Fruit fly (Drosophila melanogaster) whole organism, prepupa: Measurements from ENCODE around the gene pps.

Experiments used
- Blimp-1 ChIP-seq: fragments of 200-800 bp; sonication (Bioruptor generic); optimal IDR thresholded peaks from 3 replicates; lab custom pipeline; 2017; ENCODE audit warnings: missing biosample characterization, missing genetic modification characterization, mild to moderate bottlenecking, moderate library complexity, missing genetic modification reagents
- CG10669 ChIP-seq: fragments of 200-800 bp; sonication (Bioruptor generic); optimal IDR thresholded peaks from 3 replicates; lab custom pipeline; 2018; ENCODE audit warnings: missing biosample characterization, mild to moderate bottlenecking, missing genetic modification characterization, moderate library complexity
- CG11294 ChIP-seq: fragments of 200-800 bp; sonication (Bioruptor generic); IDR thresholded peaks from 2 replicates; pipeline ENCODE4 v1.3.6; 2022; ENCODE audit warnings: missing biosample characterization, missing genetic modification characterization
- CG11762 ChIP-seq: fragments of 200-800 bp; sonication (Bioruptor generic); optimal IDR thresholded peaks from 3 replicates; lab custom pipeline; 2016; ENCODE audit warnings: missing biosample characterization, missing genetic modification characterization; ENCODE audit not compliant: insufficient read depth
- CG11902 ChIP-seq: fragments of 200-800 bp; sonication (Bioruptor generic); optimal IDR thresholded peaks from 3 replicates; lab custom pipeline; 2016; ENCODE audit warnings: missing biosample characterization, missing genetic modification characterization
- CG15336 ChIP-seq: fragments of 200-800 bp; sonication (Bioruptor generic); IDR thresholded peaks from 2 replicates; pipeline ENCODE4 v1.3.6; 2022; ENCODE audit warnings: missing biosample characterization, missing genetic modification characterization
- CG3032 ChIP-seq: fragments of 200-800 bp; optimal IDR thresholded peaks from 2 replicates; lab custom pipeline; 2019; ENCODE audit warnings: missing biosample characterization, mild to moderate bottlenecking, missing genetic modification characterization, moderate library complexity
- CG31627 ChIP-seq: fragments of 200-800 bp; sonication (Bioruptor generic); optimal IDR thresholded peaks from 3 replicates; lab custom pipeline; 2016; ENCODE audit warnings: missing biosample characterization, missing genetic modification characterization
- CG32006 ChIP-seq: fragments of 200-800 bp; sonication (Bioruptor generic); optimal IDR thresholded peaks from 3 replicates; lab custom pipeline; 2017; ENCODE audit warnings: missing biosample characterization, mild to moderate bottlenecking, missing genetic modification characterization
- CG3919 ChIP-seq: fragments of 200-800 bp; sonication (Bioruptor generic); optimal IDR thresholded peaks from 3 replicates; lab custom pipeline; 2016; ENCODE audit warnings: missing biosample characterization, missing genetic modification characterization
- CG4318 ChIP-seq: fragments of 200-800 bp; sonication (Bioruptor generic); optimal IDR thresholded peaks from 3 replicates; lab custom pipeline; 2017; ENCODE audit warnings: missing biosample characterization, mild to moderate bottlenecking, missing genetic modification characterization
- CG6163 ChIP-seq: fragments of 200-800 bp; sonication (Bioruptor generic); IDR thresholded peaks from 3 replicates; pipeline ENCODE4 v1.3.6; 2022; ENCODE audit warnings: missing biosample characterization, missing genetic modification characterization
- CG6808 ChIP-seq: fragments of 200-800 bp; sonication (Bioruptor generic); optimal IDR thresholded peaks from 3 replicates; lab custom pipeline; 2017; ENCODE audit warnings: missing biosample characterization, missing genetic modification characterization, mild to moderate bottlenecking, moderate library complexity, missing genetic modification reagents
- CG6854 ChIP-seq: fragments of 200-800 bp; sonication (Bioruptor generic); optimal IDR thresholded peaks from 2 replicates; lab custom pipeline; 2017; ENCODE audit warnings: missing biosample characterization, mild to moderate bottlenecking, missing genetic modification characterization
- CG8119 ChIP-seq: fragments of 200-800 bp; sonication (Bioruptor generic); IDR thresholded peaks from 3 replicates; pipeline ENCODE4 v1.3.6; 2022; ENCODE audit warnings: missing biosample characterization, missing genetic modification characterization
- CG8319 ChIP-seq: fragments of 200-800 bp; sonication (Bioruptor generic); optimal IDR thresholded peaks from 3 replicates; lab custom pipeline; 2016; ENCODE audit warnings: missing biosample characterization, missing genetic modification characterization
- CG8632 ChIP-seq: fragments of 200-800 bp; sonication (Bioruptor generic); optimal IDR thresholded peaks from 3 replicates; lab custom pipeline; 2016; ENCODE audit warnings: missing biosample characterization, missing genetic modification characterization
- Eip75B ChIP-seq: fragments of 200-800 bp; sonication (Bioruptor generic); optimal IDR thresholded peaks from 3 replicates; lab custom pipeline; 2016; ENCODE audit warnings: missing biosample characterization, missing genetic modification characterization
- Eip78C ChIP-seq: fragments of 200-800 bp; sonication (Bioruptor generic); peaks from one replicate; lab custom pipeline; 2016; ENCODE audit warnings: missing biosample characterization, missing genetic modification characterization
- Ets21C ChIP-seq: fragments of 200-800 bp; sonication (Bioruptor generic); optimal IDR thresholded peaks from 3 replicates; lab custom pipeline; 2016; ENCODE audit warnings: missing biosample characterization, missing genetic modification characterization
- Ets96B ChIP-seq: fragments of 200-800 bp; optimal IDR thresholded peaks from 2 replicates; lab custom pipeline; 2019; ENCODE audit warnings: missing biosample characterization, mild to moderate bottlenecking, missing genetic modification characterization, moderate library complexity
- Gug ChIP-seq: fragments of 200-800 bp; sonication (Bioruptor generic); IDR thresholded peaks from 2 replicates; pipeline ENCODE4 v1.3.6; 2022; ENCODE audit warnings: missing biosample characterization, missing genetic modification characterization
- Met ChIP-seq: fragments of 200-800 bp; sonication (Bioruptor generic); optimal IDR thresholded peaks from 3 replicates; lab custom pipeline; 2016; ENCODE audit warnings: missing biosample characterization, missing genetic modification characterization
- OdsH ChIP-seq: fragments of 200-800 bp; sonication (Bioruptor generic); optimal IDR thresholded peaks from 3 replicates; lab custom pipeline; 2016; ENCODE audit warnings: missing biosample characterization, missing genetic modification characterization
- achi ChIP-seq: fragments of 200-800 bp; sonication (Bioruptor generic); optimal IDR thresholded peaks from 3 replicates; lab custom pipeline; 2016; ENCODE audit warnings: missing biosample characterization, missing genetic modification characterization
- cyc ChIP-seq: fragments of 200-800 bp; sonication (Bioruptor generic); optimal IDR thresholded peaks from 3 replicates; lab custom pipeline; 2016; ENCODE audit warnings: missing biosample characterization, missing genetic modification characterization
- dac ChIP-seq: fragments of 200-800 bp; sonication (Bioruptor generic); optimal IDR thresholded peaks from 2 replicates; lab custom pipeline; 2017; ENCODE audit warnings: missing biosample characterization, mild to moderate bottlenecking, missing genetic modification characterization
- dsx ChIP-seq: fragments of 200-800 bp; optimal IDR thresholded peaks from 3 replicates; lab custom pipeline; 2019; ENCODE audit warnings: missing biosample characterization, mild to moderate bottlenecking, missing genetic modification characterization, moderate library complexity; ENCODE audit not compliant: poor library complexity, severe bottlenecking
- eg ChIP-seq: fragments of 200-800 bp; sonication (Bioruptor generic); IDR thresholded peaks from 3 replicates; pipeline ENCODE4 v1.3.6; 2022; ENCODE audit warnings: missing biosample characterization, missing genetic modification characterization
- esn ChIP-seq: fragments of 200-800 bp; sonication (Bioruptor generic); optimal IDR thresholded peaks from 2 replicates; lab custom pipeline; 2016; ENCODE audit warnings: missing biosample characterization, mild to moderate bottlenecking, missing genetic modification characterization, moderate library complexity
- fd85E ChIP-seq: fragments of 200-800 bp; sonication (Bioruptor generic); optimal IDR thresholded peaks from 3 replicates; lab custom pipeline; 2016; ENCODE audit warnings: missing biosample characterization, missing genetic modification characterization
- fkh ChIP-seq: fragments of 200-800 bp; sonication (Bioruptor generic); optimal IDR thresholded peaks from 3 replicates; lab custom pipeline; 2017; ENCODE audit warnings: missing biosample characterization, mild to moderate bottlenecking, missing genetic modification characterization, moderate library complexity
- net ChIP-seq: fragments of 200-800 bp; sonication (Bioruptor generic); optimal IDR thresholded peaks from 3 replicates; lab custom pipeline; 2016; ENCODE audit warnings: missing biosample characterization, missing genetic modification characterization
- salr ChIP-seq, 2 experiments: fragments of 200-800 bp; sonication (Bioruptor generic); optimal IDR thresholded peaks; 3 replicates each; lab custom pipeline; 2016 to 2018; ENCODE audit warnings: missing biosample characterization in 2 of 2, missing genetic modification characterization in 2 of 2, mild to moderate bottlenecking in 1 of 2
- spab ChIP-seq: fragments of 200-800 bp; sonication (Bioruptor generic); optimal IDR thresholded peaks from 2 replicates; lab custom pipeline; 2017; ENCODE audit warnings: missing biosample characterization, mild to moderate bottlenecking, missing genetic modification characterization, missing genetic modification reagents
- ss ChIP-seq, 2 experiments: fragments of 200-800 bp; sonication (Bioruptor generic); optimal IDR thresholded peaks; 2 replicates in 1 of 2; 3 replicates in 1 of 2; lab custom pipeline; 2017 to 2018; ENCODE audit warnings: mild to moderate bottlenecking in 2 of 2, missing biosample characterization in 2 of 2, missing genetic modification characterization in 2 of 2, moderate library complexity in 1 of 2
- svp ChIP-seq: fragments of 200-800 bp; sonication (Bioruptor generic); peaks from one replicate; lab custom pipeline; 2016; ENCODE audit warnings: missing biosample characterization, missing genetic modification characterization
- vri ChIP-seq: fragments of 200-800 bp; sonication (Bioruptor generic); optimal IDR thresholded peaks from 3 replicates; lab custom pipeline; 2016; ENCODE audit warnings: missing biosample characterization, mild to moderate bottlenecking, missing genetic modification characterization

Gene pps

dm6 chr3R:12451376-12451775 lies 37.7 kb downstream of the pps start:
- TF ChIP-seq CG11294 (GFP tag; lab: Robert Waterston, UW), result peak; percentile 50; the same call in 1 of the 2 replicates
- TF ChIP-seq svp, result peak; percentile 51
- no peak for TF ChIP-seq CG4318 (GFP tag; lab: Kevin White, UChicago)
- no peak for TF ChIP-seq CG6854
- peak; percentile 7 for TF ChIP-seq Ets96B
- no peak for TF ChIP-seq salr (GFP tag; optimal IDR thresholded peaks at IDR 0.05; lab: Kevin White, UChicago)
- peak; percentile 6 for TF ChIP-seq CG11762 (GFP tag; lab: Kevin White, UChicago)
- peak; percentile 71 for TF ChIP-seq CG15336 (GFP tag; lab: Robert Waterston, UW)
- TF ChIP-seq Gug, result peak; percentile 32; the same call in 1 of the 2 replicates
- no peak for TF ChIP-seq CG10669 (GFP tag; lab: Kevin White, UChicago)
- peak; percentile 5 for TF ChIP-seq CG31627
- peak; percentile 23 for TF ChIP-seq CG3032
- no peak for TF ChIP-seq ss (GFP tag; optimal IDR thresholded peaks at IDR 0.05; lab: Kevin White, UChicago)
- peak; percentile 24 for TF ChIP-seq CG11902 (GFP tag; lab: Kevin White, UChicago)
- TF ChIP-seq CG8119 (GFP tag; lab: Robert Waterston, UW), result peak; percentile 53; the same call in 2 of the 3 replicates
- no peak for TF ChIP-seq Eip75B
- peak; percentile 65; the same call in 1 of the 3 replicates for TF ChIP-seq eg
- no peak for TF ChIP-seq Ets21C (GFP tag; lab: Kevin White, UChicago)
- peak; percentile 3 for TF ChIP-seq esn
- no peak for TF ChIP-seq fkh
- TF ChIP-seq CG32006, result peak; percentile 58
- TF ChIP-seq CG8632 (GFP tag; lab: Kevin White, UChicago), result peak; percentile 29
- peak; percentile 70 for TF ChIP-seq CG6163 (GFP tag; lab: Robert Waterston, UW)
- TF ChIP-seq CG3919 (GFP tag; lab: Kevin White, UChicago), result peak; percentile 30
- TF ChIP-seq Eip78C (GFP tag; lab: Kevin White, UChicago), result peak; percentile 76
- peak; percentile 17 for TF ChIP-seq spab (GFP tag; lab: Kevin White, UChicago)
- peak; percentile 53 for TF ChIP-seq OdsH
- peak; percentile 30 for TF ChIP-seq net (GFP tag; lab: Kevin White, UChicago)
- peak; percentile 14 for TF ChIP-seq CG8319 (GFP tag; lab: Kevin White, UChicago)

dm6 chr3R:12451888-12452514 lies 38.4 kb downstream of the pps start, which contains the start of gene CG5509:
TSS of gene CG5509 (plus strand) at chr3R:12452464.
- no peak for TF ChIP-seq fd85E (GFP tag; lab: Kevin White, UChicago)
- TF ChIP-seq fkh, result no peak
- TF ChIP-seq eg, result peak; percentile 52; the same call in 2 of the 3 replicates
- peak; percentile 28 for TF ChIP-seq dsx (GFP tag; lab: Kevin White, UChicago)
- TF ChIP-seq vri, result no peak
- TF ChIP-seq Blimp-1 (GFP tag; lab: Kevin White, UChicago), result no peak
- no peak for TF ChIP-seq salr (GFP tag; optimal IDR thresholded peaks at IDR 0.05; lab: Kevin White, UChicago)
- peak; percentile 22 for TF ChIP-seq Eip78C (GFP tag; lab: Kevin White, UChicago)
- no peak for TF ChIP-seq spab (GFP tag; lab: Kevin White, UChicago)
- no peak for TF ChIP-seq CG6854
- TF ChIP-seq CG15336 (GFP tag; lab: Robert Waterston, UW), result peak; percentile 29; the same call in 1 of the 2 replicates
- TF ChIP-seq CG6163 (GFP tag; lab: Robert Waterston, UW), result no peak
- TF ChIP-seq CG3919 (GFP tag; lab: Kevin White, UChicago), result no peak
- no peak for TF ChIP-seq Met (GFP tag; lab: Kevin White, UChicago)
- TF ChIP-seq cyc (GFP tag; lab: Kevin White, UChicago), result no peak
- TF ChIP-seq CG32006, result no peak
- TF ChIP-seq, all 60 proteins: peak for 4

dm6 chr3R:12454492-12454891 lies 40.9 kb downstream of the pps start:
- TF ChIP-seq dac (GFP tag; lab: Kevin White, UChicago), result no peak
- no peak for TF ChIP-seq Ets21C (GFP tag; lab: Kevin White, UChicago)
- TF ChIP-seq CG31627, result no peak
- no peak for TF ChIP-seq CG4318 (GFP tag; lab: Kevin White, UChicago)
- no peak for TF ChIP-seq fkh
- no peak for TF ChIP-seq svp
- no peak for TF ChIP-seq CG6808
- TF ChIP-seq vri, result no peak
- TF ChIP-seq CG8632 (GFP tag; lab: Kevin White, UChicago), result no peak
- no peak for TF ChIP-seq CG8319 (GFP tag; lab: Kevin White, UChicago)
- TF ChIP-seq CG11902 (GFP tag; lab: Kevin White, UChicago), result no peak
- TF ChIP-seq eg, result no peak
- no peak for TF ChIP-seq achi
